Worm (Caenorhabditis elegans): Measurements from ENCODE around the gene Y39B6A.10.

Y39B6A.10 gene

ce11 chrV:19158664-19159063 is 25.3 kb upstream of the Y39B6A.10 start, which contains the start of gene Y39B6A.5:
Y39B6A.5 (minus strand) TSS chrV:19158877.
- TF ChIP-seq nfya-1 (tag; optimal IDR thresholded peaks at IDR 0.05; ENCODE audit: insufficient read depth): no peak
- peak; percentile 94 for TF ChIP-seq pqm-1 (tag; optimal IDR thresholded peaks at IDR 0.05)
- no peak for TF ChIP-seq nhr-11 (tag; optimal IDR thresholded peaks at IDR 0.05)
- no peak for TF ChIP-seq eor-1 (tag; optimal IDR thresholded peaks at IDR 0.05)
- no peak for TF ChIP-seq ZK546.5 (tag; optimal IDR thresholded peaks at IDR 0.05)
- no peak for TF ChIP-seq nhr-23 (tag; optimal IDR thresholded peaks at IDR 0.05)
- no peak for TF ChIP-seq nhr-25 (tag; optimal IDR thresholded peaks at IDR 0.05)
- TF ChIP-seq elt-2 (tag; optimal IDR thresholded peaks at IDR 0.05): peak; percentile 100
- TF ChIP-seq fkh-2 (tag; optimal IDR thresholded peaks at IDR 0.05): no peak
- TF ChIP-seq mml-1 (tag; optimal IDR thresholded peaks at IDR 0.05): no peak
- TF ChIP-seq lin-15B (tag; optimal IDR thresholded peaks at IDR 0.05): peak; percentile 2
- no peak for TF ChIP-seq zag-1 (tag; optimal IDR thresholded peaks at IDR 0.05)
- peak; percentile 46 for TF ChIP-seq skn-1 (tag; optimal IDR thresholded peaks at IDR 0.05)
- TF ChIP-seq elt-1 (tag; optimal IDR thresholded peaks at IDR 0.05): no peak
- TF ChIP-seq unc-39 (tag; optimal IDR thresholded peaks at IDR 0.05): no peak
- no peak for TF ChIP-seq nhr-67 (tag; optimal IDR thresholded peaks at IDR 0.05)
- TF ChIP-seq lin-39 (tag; optimal IDR thresholded peaks at IDR 0.05): no peak
- peak; percentile 96 for TF ChIP-seq jun-1 (tag; optimal IDR thresholded peaks at IDR 0.05)
- TF ChIP-seq fos-1 (tag; optimal IDR thresholded peaks at IDR 0.05): peak; percentile 69
- no peak for TF ChIP-seq elt-3 (tag; optimal IDR thresholded peaks at IDR 0.05)
- no peak for TF ChIP-seq unc-62 (GFP tag; optimal IDR thresholded peaks at IDR 0.05)
- TF ChIP-seq R02D3.7 (tag; optimal IDR thresholded peaks at IDR 0.05): no peak
- no peak for TF ChIP-seq ztf-11 (tag; optimal IDR thresholded peaks at IDR 0.05)
- TF ChIP-seq nhr-28 (tag; optimal IDR thresholded peaks at IDR 0.05): no peak
- TF ChIP-seq egl-5 (tag; optimal IDR thresholded peaks at IDR 0.05): no peak
- no peak for TF ChIP-seq fkh-10 (GFP tag; optimal IDR thresholded peaks at IDR 0.05)
- TF ChIP-seq lsy-12 (tag; optimal IDR thresholded peaks at IDR 0.05): no peak
- TF ChIP-seq aly-2 (tag; optimal IDR thresholded peaks at IDR 0.05): no peak
- no peak for TF ChIP-seq nhr-76 (tag; optimal IDR thresholded peaks at IDR 0.05)
- TF ChIP-seq pha-4 (tag; optimal IDR thresholded peaks at IDR 0.05): peak; percentile 100
- no peak for TF ChIP-seq ceh-82 (tag; optimal IDR thresholded peaks at IDR 0.05)
- TF ChIP-seq hmg-11 (tag; optimal IDR thresholded peaks at IDR 0.05): peak; percentile 15
- no peak for TF ChIP-seq nhr-77 (tag; optimal IDR thresholded peaks at IDR 0.05)
- peak; percentile 61 for TF ChIP-seq snpc-4 (tag; optimal IDR thresholded peaks at IDR 0.05)
- TF ChIP-seq ama-1 (optimal IDR thresholded peaks at IDR 0.05): no peak
- no peak for TF ChIP-seq egl-27 (tag; optimal IDR thresholded peaks at IDR 0.05)
- no peak for TF ChIP-seq mdl-1 (tag; optimal IDR thresholded peaks at IDR 0.05)
- peak; percentile 54 for TF ChIP-seq ceh-28 (tag; optimal IDR thresholded peaks at IDR 0.05)
- TF ChIP-seq ceh-9 (tag; optimal IDR thresholded peaks at IDR 0.05): no peak
- no peak for TF ChIP-seq nhr-12 (tag; optimal IDR thresholded peaks at IDR 0.05)
- TF ChIP-seq nhr-43 (tag; optimal IDR thresholded peaks at IDR 0.05; ENCODE audit: poor library complexity, severe bottlenecking): no peak
- no peak for TF ChIP-seq ztf-4 (tag; optimal IDR thresholded peaks at IDR 0.05)
- TF ChIP-seq daf-12 (tag; optimal IDR thresholded peaks at IDR 0.05): no peak
- TF ChIP-seq ceh-16 (tag; optimal IDR thresholded peaks at IDR 0.05): no peak
- TF ChIP-seq tbx-2 (tag; optimal IDR thresholded peaks at IDR 0.05): no peak
- no peak for TF ChIP-seq nhr-237 (tag; optimal IDR thresholded peaks at IDR 0.05)
- TF ChIP-seq sea-2 (GFP tag; optimal IDR thresholded peaks at IDR 0.05): no peak

- no peak for TF ChIP-seq nhr-76 (tag; optimal IDR thresholded peaks at IDR 0.05)
- no peak for TF ChIP-seq eor-1 (tag; optimal IDR thresholded peaks at IDR 0.05)
- TF ChIP-seq nfya-1 (tag; optimal IDR thresholded peaks at IDR 0.05; ENCODE audit: insufficient read depth): no peak
- no peak for TF ChIP-seq daf-12 (tag; optimal IDR thresholded peaks at IDR 0.05)
- TF ChIP-seq nhr-23 (tag; optimal IDR thresholded peaks at IDR 0.05): no peak
- TF ChIP-seq lsy-12 (tag; optimal IDR thresholded peaks at IDR 0.05): no peak
- TF ChIP-seq mml-1 (tag; optimal IDR thresholded peaks at IDR 0.05): no peak
- no peak for TF ChIP-seq R02D3.7 (tag; optimal IDR thresholded peaks at IDR 0.05)
- no peak for TF ChIP-seq tbx-2 (tag; optimal IDR thresholded peaks at IDR 0.05)
- no peak for TF ChIP-seq ceh-28 (tag; optimal IDR thresholded peaks at IDR 0.05)
- TF ChIP-seq nhr-28 (tag; optimal IDR thresholded peaks at IDR 0.05): no peak
- TF ChIP-seq elt-1 (tag; optimal IDR thresholded peaks at IDR 0.05): no peak
- TF ChIP-seq snpc-4 (tag; optimal IDR thresholded peaks at IDR 0.05): no peak
- TF ChIP-seq nhr-237 (tag; optimal IDR thresholded peaks at IDR 0.05): no peak
- no peak for TF ChIP-seq unc-62 (GFP tag; optimal IDR thresholded peaks at IDR 0.05)
- no peak for TF ChIP-seq nhr-67 (tag; optimal IDR thresholded peaks at IDR 0.05)
- TF ChIP-seq ama-1 (optimal IDR thresholded peaks at IDR 0.05): no peak
- no peak for TF ChIP-seq pha-4 (tag; optimal IDR thresholded peaks at IDR 0.05)
Measured at ce11 chrV:19153806-19154205, 20.4 kb upstream of the Y39B6A.10 start, which contains the start of gene tsp-13. tsp-13 (plus strand) TSS chrV:19154106.

All from whole organism, L3 larva.